Worm (Caenorhabditis elegans) whole organism, early embryonic: ENCODE results near the gene C48D1.9.

Source experiments
- B0310.2 ChIP-seq: sonication (generic microtip); optimal IDR thresholded peaks from 2 replicates; lab custom pipeline; 2016; ENCODE audit warnings: mild to moderate bottlenecking, missing genetic modification characterization, missing compliant biosample characterization
- F13C5.2 ChIP-seq: sonication (generic microtip); optimal IDR thresholded peaks from 2 replicates; lab custom pipeline; 2017; ENCODE audit warnings: mild to moderate bottlenecking, missing genetic modification characterization, inconsistent platforms, missing compliant biosample characterization
- aly-1 ChIP-seq: sonication (generic microtip); optimal IDR thresholded peaks from 2 replicates; lab custom pipeline; 2016; ENCODE audit warnings: missing genetic modification characterization, missing compliant biosample characterization
- ama-1 ChIP-seq: fragments of 150-350 bp; optimal IDR thresholded peaks from 2 replicates; lab custom pipeline; 2014
- ceh-36 ChIP-seq: sonication (generic microtip); optimal IDR thresholded peaks from 2 replicates; lab custom pipeline; 2016; ENCODE audit warnings: missing genetic modification characterization, inconsistent platforms, missing compliant biosample characterization
- ets-7 ChIP-seq: sonication (generic microtip); optimal IDR thresholded peaks from 2 replicates; lab custom pipeline; 2016; ENCODE audit warnings: missing genotype, missing genetic modification characterization, missing compliant biosample characterization
- flt-1 ChIP-seq: fragments of 200-800 bp; sonication (Bioruptor generic); IDR thresholded peaks from 2 replicates; pipeline ENCODE4 v1.3.6; 2022; ENCODE audit warnings: missing genetic modification characterization, missing compliant biosample characterization
- hmbx-1 ChIP-seq: sonication (generic microtip); optimal IDR thresholded peaks from 2 replicates; lab custom pipeline; 2016; ENCODE audit warnings: mild to moderate bottlenecking, missing genetic modification characterization, missing compliant biosample characterization
- hmg-4 ChIP-seq: fragments of 200-800 bp; sonication (Bioruptor generic); optimal IDR thresholded peaks from 2 replicates; lab custom pipeline; 2018; ENCODE audit warnings: mild to moderate bottlenecking, missing genetic modification characterization, missing compliant biosample characterization
- hnd-1 ChIP-seq: sonication (generic microtip); optimal IDR thresholded peaks from 2 replicates; lab custom pipeline; 2016; ENCODE audit warnings: missing genetic modification characterization, missing compliant biosample characterization
- pes-1 ChIP-seq: fragments of 200-800 bp; sonication (Bioruptor generic); IDR thresholded peaks from 2 replicates; pipeline ENCODE4 v1.3.6; 2022; ENCODE audit warnings: missing genetic modification reagents, missing genetic modification characterization, missing compliant biosample characterization
- tbx-11 ChIP-seq: fragments of 200-800 bp; sonication (Bioruptor generic); IDR thresholded peaks from 2 replicates; pipeline ENCODE4 v1.3.6; 2022; ENCODE audit warnings: missing genetic modification characterization, missing compliant biosample characterization
- tra-4 ChIP-seq: sonication (generic microtip); optimal IDR thresholded peaks from 2 replicates; lab custom pipeline; 2017; ENCODE audit warnings: missing genetic modification characterization, missing compliant biosample characterization

C48D1.9 gene

ce11 chrIV:13170241-13170640 lies 39.2 kb downstream of the C48D1.9 start, which contains the start of gene nas-14:
TSS of gene nas-14 (plus strand) at chrIV:13170541.
- no peak for TF ChIP-seq hmg-4 (GFP tag; lab: Kevin White, UChicago)
- TF ChIP-seq aly-1 (tag; lab: Kevin White, UChicago) = no peak
- TF ChIP-seq hnd-1 (tag; lab: Kevin White, UChicago) = no peak
- TF ChIP-seq B0310.2 (tag; lab: Kevin White, UChicago) = no peak
- TF ChIP-seq tbx-11 = no peak

- TF ChIP-seq aly-1 (tag; lab: Kevin White, UChicago) = no peak
- TF ChIP-seq B0310.2 (tag; lab: Kevin White, UChicago) = no peak
- no peak for TF ChIP-seq tra-4
- TF ChIP-seq hmbx-1 = no peak
- no peak for TF ChIP-seq ets-7 (tag; lab: Kevin White, UChicago)
- no peak for TF ChIP-seq ceh-36
- no peak for TF ChIP-seq flt-1 (GFP tag; lab: Robert Waterston, UW)
- no peak for TF ChIP-seq F13C5.2 (tag; lab: Kevin White, UChicago)
Observed at ce11 chrIV:13167534-13167933, 41.9 kb downstream of the C48D1.9 start.

- TF ChIP-seq hmbx-1 (no peak), tbx-11 (no peak), pes-1 (GFP tag; lab: Robert Waterston, UW) (no peak), ama-1 (no peak), ceh-36 (no peak)
Observed at ce11 chrIV:13165181-13165580, 44.3 kb downstream of the C48D1.9 start, which contains the start of gene scl-14. TSS of gene scl-14 (plus strand) at chrIV:13165481.
